Worm (Caenorhabditis elegans): ENCODE data around the gene Y57G11C.1142.
A peak's percentile ranks its signal among the peaks of the same experiment; 100 is the strongest.
"Not testable (repeated sequence)": the region's sequence is repeated elsewhere in the genome, so short reads cannot be mapped to it uniquely, and the experiment has no call there.

Y57G11C.1142 gene

DNA sequence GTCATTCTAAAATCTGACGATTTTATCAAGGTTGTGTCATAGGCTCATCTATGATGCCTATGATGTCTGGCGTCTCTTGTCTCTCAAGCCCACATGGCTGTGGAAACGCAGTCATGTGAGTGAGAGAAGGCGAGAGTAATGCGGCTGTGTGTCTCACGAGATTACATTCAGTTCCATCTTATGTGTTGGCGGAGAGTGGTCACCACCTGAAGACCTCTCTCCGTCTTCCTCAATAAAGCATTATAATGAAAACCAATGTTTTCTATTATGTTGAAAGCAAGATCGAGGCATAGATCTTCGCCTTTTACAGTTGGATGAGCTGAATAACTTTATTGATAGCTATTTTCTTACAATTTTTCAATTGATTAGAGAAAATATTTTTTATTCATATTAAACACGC lies 39.1 kb upstream of the Y57G11C.1142 start:
- TF ChIP-seq C34F6.9 (tag; optimal IDR thresholded peaks at IDR 0.05) (peak; percentile 82), lsy-2 (tag; optimal IDR thresholded peaks at IDR 0.05) (peak in 1 of 2 experiments; percentile 50), nhr-21 (tag; optimal IDR thresholded peaks at IDR 0.05) (peak; percentile 57), F13H6.1 (tag; optimal IDR thresholded peaks at IDR 0.05) (peak; percentile 55), sma-9 (GFP tag; optimal IDR thresholded peaks at IDR 0.05) (peak; percentile 34), ama-1 (optimal IDR thresholded peaks at IDR 0.05) (peak; percentile 65), sma-3 (GFP tag; optimal IDR thresholded peaks at IDR 0.05) (peak; percentile 27), fos-1 (tag; optimal IDR thresholded peaks at IDR 0.05) (peak; percentile 53), mab-5 (tag; optimal IDR thresholded peaks at IDR 0.05) (peak; percentile 20), nhr-6 (tag; optimal IDR thresholded peaks at IDR 0.05) (peak; percentile 21), mdl-1 (tag; optimal IDR thresholded peaks at IDR 0.05) (peak; percentile 43 to 65), blmp-1 (tag; optimal IDR thresholded peaks at IDR 0.05; ENCODE audit: insufficient read depth) (peak; percentile 15), nhr-129 (tag; optimal IDR thresholded peaks at IDR 0.05) (peak; percentile 86), crh-2 (tag; optimal IDR thresholded peaks at IDR 0.05) (peak; percentile 54), lin-13 (GFP tag; optimal IDR thresholded peaks at IDR 0.05) (peak; percentile 13), unc-55 (GFP tag; optimal IDR thresholded peaks at IDR 0.05) (peak; percentile 61)
- not testable (repeated sequence) for TF ChIP-seq sma-9 (tag; optimal IDR thresholded peaks at IDR 0.05)

ce11 chrIV:14763938-14764718 lies 38.3 kb upstream of the Y57G11C.1142 start:
- no peak for TF ChIP-seq elt-1 (tag; optimal IDR thresholded peaks at IDR 0.05)
- TF ChIP-seq lsy-2 (tag; optimal IDR thresholded peaks at IDR 0.05), result peak in 1 of 2 experiments; percentile 28
- TF ChIP-seq ztf-4 (tag; optimal IDR thresholded peaks at IDR 0.05), result peak; percentile 39
- TF ChIP-seq ama-1 (optimal IDR thresholded peaks at IDR 0.05), result peak; percentile 81

ce11 chrIV:14764719-14765173 lies 37.7 kb upstream of the Y57G11C.1142 start:
- TF ChIP-seq sma-3 (GFP tag; optimal IDR thresholded peaks at IDR 0.05) (peak; percentile 8), snpc-4 (tag; optimal IDR thresholded peaks at IDR 0.05) (peak; percentile 34), R02D3.7 (tag; optimal IDR thresholded peaks at IDR 0.05) (no peak), zag-1 (tag; optimal IDR thresholded peaks at IDR 0.05) (no peak)

ce11 chrIV:14765336-14765735 lies 37.1 kb upstream of the Y57G11C.1142 start, which contains the start of gene Y57G11C.5:
TSS of gene Y57G11C.5 (minus strand) at chrIV:14765436.
- no peak for TF ChIP-seq ama-1 (optimal IDR thresholded peaks at IDR 0.05)
- no peak for TF ChIP-seq R02D3.7 (tag; optimal IDR thresholded peaks at IDR 0.05)
- TF ChIP-seq egl-27 (tag; optimal IDR thresholded peaks at IDR 0.05), result no peak
- TF ChIP-seq elt-3 (tag; optimal IDR thresholded peaks at IDR 0.05), result no peak
- no peak for TF ChIP-seq unc-39 (tag; optimal IDR thresholded peaks at IDR 0.05)
- no peak for TF ChIP-seq nhr-6 (tag; optimal IDR thresholded peaks at IDR 0.05)
- TF ChIP-seq mdl-1 (tag; optimal IDR thresholded peaks at IDR 0.05), result no peak
- no peak for TF ChIP-seq blmp-1 (tag; optimal IDR thresholded peaks at IDR 0.05; ENCODE audit: insufficient read depth)
- TF ChIP-seq alr-1 (tag; optimal IDR thresholded peaks at IDR 0.05), result no peak

ce11 chrIV:14766382-14766781 lies 36.0 kb upstream of the Y57G11C.1142 start, which contains the start of gene vti-1:
TSS of gene vti-1 (minus strand) at chrIV:14766665.
- TF ChIP-seq sem-4 (tag; optimal IDR thresholded peaks at IDR 0.05) (no peak), C34F6.9 (tag; optimal IDR thresholded peaks at IDR 0.05) (no peak), blmp-1 (tag; optimal IDR thresholded peaks at IDR 0.05; ENCODE audit: insufficient read depth) (no peak), mbf-1 (tag; optimal IDR thresholded peaks at IDR 0.05) (no peak), nhr-21 (tag; optimal IDR thresholded peaks at IDR 0.05) (no peak), mdl-1 (tag; optimal IDR thresholded peaks at IDR 0.05) (no peak), unc-55 (GFP tag; optimal IDR thresholded peaks at IDR 0.05) (no peak), snpc-4 (tag; optimal IDR thresholded peaks at IDR 0.05) (no peak), R02D3.7 (tag; optimal IDR thresholded peaks at IDR 0.05) (no peak), ama-1 (optimal IDR thresholded peaks at IDR 0.05) (no peak), nhr-25 (tag; optimal IDR thresholded peaks at IDR 0.05) (no peak), egl-27 (tag; optimal IDR thresholded peaks at IDR 0.05) (no peak), aly-2 (tag; optimal IDR thresholded peaks at IDR 0.05) (no peak), unc-39 (tag; optimal IDR thresholded peaks at IDR 0.05) (no peak), skn-1 (tag; optimal IDR thresholded peaks at IDR 0.05) (no peak), ZK546.5 (tag; optimal IDR thresholded peaks at IDR 0.05) (no peak), nhr-129 (tag; optimal IDR thresholded peaks at IDR 0.05) (no peak)

All from whole organism, L2 larva.